Worm (Caenorhabditis elegans) whole organism, L1 larva: ENCODE results near the gene F13E9.12.

Experiments used
- alr-1 ChIP-seq: fragments of 200-800 bp; sonication (Bioruptor generic); optimal IDR thresholded peaks from 2 replicates; lab custom pipeline; 2018; ENCODE audit warnings: borderline replicate concordance, mild to moderate bottlenecking, missing genetic modification characterization, missing compliant biosample characterization
- ama-1 ChIP-seq: fragments of 150-350 bp; optimal IDR thresholded peaks from 2 replicates; lab custom pipeline; 2014
- elt-2 ChIP-seq: sonication (generic microtip); optimal IDR thresholded peaks from 2 replicates; lab custom pipeline; 2016; ENCODE audit warnings: missing genetic modification characterization, mild to moderate bottlenecking, inconsistent platforms, missing compliant biosample characterization, missing genetic modification reagents
- fkh-8 ChIP-seq: sonication (generic microtip); optimal IDR thresholded peaks from 2 replicates; lab custom pipeline; 2016; ENCODE audit warnings: mild to moderate bottlenecking, missing genetic modification characterization, missing compliant biosample characterization
- lin-39 ChIP-seq: fragments of 150-350 bp; optimal IDR thresholded peaks from 2 replicates; lab custom pipeline; 2014; ENCODE audit warnings: missing biosample characterization, missing genetic modification reagents, missing genetic modification characterization
- mdl-1 ChIP-seq, 2 experiments: fragments of 150-350 bp; optimal IDR thresholded peaks; 2 replicates each; lab custom pipeline; 2014 to 2017; ENCODE audit warnings: missing biosample characterization in 2 of 2, missing genetic modification characterization in 2 of 2, inconsistent platforms in 1 of 2
- nhr-12 ChIP-seq: sonication (generic microtip); optimal IDR thresholded peaks from 2 replicates; lab custom pipeline; 2017; ENCODE audit warnings: missing biosample characterization, missing genetic modification characterization
- nhr-237 ChIP-seq: fragments of 150-350 bp; optimal IDR thresholded peaks from 2 replicates; lab custom pipeline; 2014; ENCODE audit warnings: missing biosample characterization, missing genetic modification characterization
- nhr-28 ChIP-seq: fragments of 150-350 bp; optimal IDR thresholded peaks from 2 replicates; lab custom pipeline; 2014; ENCODE audit warnings: missing biosample characterization, missing genetic modification characterization
- nhr-77 ChIP-seq: fragments of 150-350 bp; optimal IDR thresholded peaks from 2 replicates; lab custom pipeline; 2014; ENCODE audit warnings: missing biosample characterization, missing genetic modification characterization
- unc-62 ChIP-seq: fragments of 150-350 bp; optimal IDR thresholded peaks from 2 replicates; lab custom pipeline; 2014; ENCODE audit warnings: missing biosample characterization, missing genetic modification reagents, missing genetic modification characterization

ce11 chrIV:10826029-10826428, 48.4 kb downstream of the F13E9.12 start:
- TF ChIP-seq unc-62 (no peak), elt-2 (tag; lab: Kevin White, UChicago) (no peak), fkh-8 (no peak), ama-1 (lab: Kevin White, UChicago) (no peak), nhr-77 (tag; lab: Kevin White, UChicago) (no peak), lin-39 (tag; lab: Kevin White, UChicago) (no peak), nhr-12 (tag; lab: Kevin White, UChicago) (no peak), nhr-28 (no peak), alr-1 (no peak), nhr-237 (tag; lab: Kevin White, UChicago) (no peak), mdl-1 (tag; optimal IDR thresholded peaks at IDR 0.05; lab: Kevin White, UChicago) (no peak)
